Worm (Caenorhabditis elegans) whole organism, L4 larva: ENCODE results near the gene srbc-62.
"Not testable (repeated sequence)": the region's sequence is repeated elsewhere in the genome, so short reads cannot be mapped to it uniquely, and the experiment has no call there.

Source experiments
- R02D3.7 ChIP-seq: fragments of 150-350 bp; sonication (generic microtip); optimal IDR thresholded peaks from 3 replicates; lab custom pipeline; 2014; ENCODE audit warnings: missing biosample characterization, missing genetic modification characterization
- Y48G9A.11 ChIP-seq: fragments of 200-800 bp; sonication (Bioruptor generic); IDR thresholded peaks from 2 replicates; pipeline ENCODE4 v1.3.6; 2022; ENCODE audit warnings: missing genetic modification reagents, missing genetic modification characterization, missing compliant biosample characterization
- arid-1 ChIP-seq: fragments of 200-800 bp; sonication (Bioruptor generic); conservative IDR thresholded peaks from 2 replicates; pipeline ENCODE4 v1.3.6; 2022; ENCODE audit warnings: missing genetic modification reagents, missing genetic modification characterization, missing compliant biosample characterization
- attf-4 ChIP-seq: sonication (generic microtip); optimal IDR thresholded peaks from 3 replicates; lab custom pipeline; 2017; ENCODE audit warnings: missing biosample characterization, missing genetic modification characterization
- ceh-20 ChIP-seq: fragments of 200-800 bp; sonication (Bioruptor generic); IDR thresholded peaks from 2 replicates; pipeline ENCODE4 v1.3.6; 2022; ENCODE audit warnings: missing genetic modification reagents, missing genetic modification characterization, missing compliant biosample characterization
- ceh-82 ChIP-seq: sonication (generic microtip); optimal IDR thresholded peaks from 2 replicates; lab custom pipeline; 2017; ENCODE audit warnings: missing biosample characterization, missing genetic modification characterization
- cey-2 ChIP-seq: sonication (generic microtip); optimal IDR thresholded peaks from 3 replicates; lab custom pipeline; 2017; ENCODE audit warnings: missing genetic modification characterization, mild to moderate bottlenecking, missing compliant biosample characterization, antibody characterized with exemption, borderline replicate concordance; ENCODE audit not compliant: insufficient read depth
- ctbp-1 ChIP-seq: fragments of 200-800 bp; sonication (Bioruptor generic); IDR thresholded peaks from 2 replicates; pipeline ENCODE4 v1.3.6; 2022; ENCODE audit warnings: missing genetic modification reagents, missing genetic modification characterization, missing compliant biosample characterization
- daf-8 ChIP-seq: fragments of 200-800 bp; sonication (Bioruptor generic); IDR thresholded peaks from 2 replicates; pipeline ENCODE4 v1.3.6; 2022; ENCODE audit warnings: missing genetic modification characterization, missing compliant biosample characterization
- dmd-9 ChIP-seq: fragments of 200-800 bp; sonication (Bioruptor generic); IDR thresholded peaks from 2 replicates; pipeline ENCODE4 v1.3.6; 2022; ENCODE audit warnings: missing genetic modification reagents, missing genetic modification characterization, missing compliant biosample characterization
- duxl-1 ChIP-seq: sonication (generic microtip); optimal IDR thresholded peaks from 2 replicates; lab custom pipeline; 2016; ENCODE audit warnings: mild to moderate bottlenecking, missing genetic modification characterization, moderate library complexity, missing compliant biosample characterization; ENCODE audit not compliant: poor library complexity
- egl-27 ChIP-seq: sonication (generic microtip); optimal IDR thresholded peaks from 3 replicates; lab custom pipeline; 2017; ENCODE audit warnings: missing biosample characterization, missing genetic modification reagents, missing genetic modification characterization
- fos-1 ChIP-seq: fragments of 150-350 bp; optimal IDR thresholded peaks from 2 replicates; lab custom pipeline; 2014; ENCODE audit warnings: missing biosample characterization, missing genetic modification characterization
- hif-1 ChIP-seq, 2 experiments: sonication (generic microtip); optimal IDR thresholded peaks; 2 replicates each; lab custom pipeline; 2016 to 2017; ENCODE audit warnings: missing compliant biosample characterization in 2 of 2, missing genetic modification characterization in 2 of 2, missing genetic modification reagents in 2 of 2, missing genotype in 2 of 2, mild to moderate bottlenecking in 1 of 2
- hlh-30 ChIP-seq: sonication (generic microtip); optimal IDR thresholded peaks from 2 replicates; lab custom pipeline; 2017; ENCODE audit warnings: antibody characterized with exemption, mild to moderate bottlenecking, missing genetic modification characterization, missing compliant biosample characterization; ENCODE audit not compliant: insufficient read depth
- lsy-2 ChIP-seq, 2 experiments: fragments of 150-350 bp in 1 of 2; sonication (generic microtip) in 1 of 2; optimal IDR thresholded peaks; 2 replicates each; lab custom pipeline; 2014 to 2017; ENCODE audit warnings: missing biosample characterization in 2 of 2, missing genetic modification characterization in 2 of 2
- mep-1 ChIP-seq: fragments of 150-350 bp; sonication (generic microtip); optimal IDR thresholded peaks from 3 replicates; lab custom pipeline; 2014; ENCODE audit warnings: missing biosample characterization, missing genetic modification characterization
- mxl-2 ChIP-seq: fragments of 200-800 bp; sonication (Bioruptor generic); conservative IDR thresholded peaks from 2 replicates; pipeline ENCODE4 v1.3.6; 2022; ENCODE audit warnings: missing genetic modification reagents, missing genetic modification characterization, missing compliant biosample characterization
- nhr-10 ChIP-seq: fragments of 150-350 bp; optimal IDR thresholded peaks from 2 replicates; lab custom pipeline; 2014; ENCODE audit warnings: missing biosample characterization, missing genetic modification characterization
- nhr-11 ChIP-seq: fragments of 150-350 bp; optimal IDR thresholded peaks from 2 replicates; lab custom pipeline; 2014; ENCODE audit warnings: missing biosample characterization, missing genetic modification characterization
- nhr-237 ChIP-seq: sonication (generic microtip); optimal IDR thresholded peaks from 2 replicates; lab custom pipeline; 2017; ENCODE audit warnings: missing biosample characterization, missing genetic modification characterization
- pqm-1 ChIP-seq: sonication (generic microtip); optimal IDR thresholded peaks from 2 replicates; lab custom pipeline; 2017; ENCODE audit warnings: missing biosample characterization, missing genetic modification characterization
- rbr-2 ChIP-seq: sonication (generic microtip); optimal IDR thresholded peaks from 2 replicates; lab custom pipeline; 2016; ENCODE audit warnings: missing genotype, missing genetic modification characterization, missing compliant biosample characterization
- saeg-2 ChIP-seq: fragments of 200-800 bp; sonication (Bioruptor generic); IDR thresholded peaks from 2 replicates; pipeline ENCODE4 v1.3.6; 2022; ENCODE audit warnings: missing genetic modification reagents, missing genetic modification characterization, missing compliant biosample characterization
- set-16 ChIP-seq: fragments of 200-800 bp; sonication (Bioruptor generic); IDR thresholded peaks from 2 replicates; pipeline ENCODE4 v1.3.6; 2022; ENCODE audit warnings: missing genetic modification reagents, missing genetic modification characterization, missing compliant biosample characterization
- skn-1 ChIP-seq: fragments of 150-350 bp; optimal IDR thresholded peaks from 2 replicates; lab custom pipeline; 2014; ENCODE audit warnings: missing biosample characterization, missing genetic modification characterization
- tra-1 ChIP-seq: fragments of 200-800 bp; sonication (Bioruptor generic); IDR thresholded peaks from 2 replicates; pipeline ENCODE4 v1.3.6; 2022; ENCODE audit warnings: missing genetic modification reagents, missing genetic modification characterization, missing compliant biosample characterization
- unc-130 ChIP-seq: sonication (generic microtip); optimal IDR thresholded peaks from 2 replicates; lab custom pipeline; 2016; ENCODE audit warnings: missing genetic modification reagents, missing genetic modification characterization, missing compliant biosample characterization
- unc-62 ChIP-seq, 3 experiments: fragments of 150-350 bp in 1 of 3; sonication (generic microtip); optimal IDR thresholded peaks in 2 of 3; peaks in 1 of 3; 1 replicate in 1 of 3; 2 replicates in 2 of 3; lab custom pipeline; 2014 to 2017; ENCODE audit warnings: missing biosample characterization in 3 of 3, missing genetic modification characterization in 3 of 3, missing genetic modification reagents in 3 of 3, missing genotype in 1 of 3
- vab-7 ChIP-seq: fragments of 200-800 bp; sonication (Bioruptor generic); IDR thresholded peaks from 2 replicates; pipeline ENCODE4 v1.3.6; 2022; ENCODE audit warnings: missing genetic modification reagents, missing genetic modification characterization, missing compliant biosample characterization
- zip-11 ChIP-seq: fragments of 200-800 bp; sonication (Bioruptor generic); IDR thresholded peaks from 2 replicates; pipeline ENCODE4 v1.3.6; 2022; ENCODE audit warnings: missing genetic modification characterization, missing compliant biosample characterization

Gene srbc-62

ce11 chrV:17251364-17251961 is 33.7 kb downstream of the srbc-62 start, which contains the start of gene Y61B8A.6:
Gene Y61B8A.6 (plus strand): TSS chrV:17251911.
- TF ChIP-seq ctbp-1 (GFP tag; lab: Robert Waterston, UW) (no peak), mep-1 (tag; lab: Kevin White, UChicago) (no peak), set-16 (peak; percentile 73)

ce11 chrV:17255028-17255427 is 37.2 kb downstream of the srbc-62 start, which contains the start of gene srh-116:
Gene srh-116 (minus strand): TSS chrV:17255128.
- not testable (repeated sequence) for TF ChIP-seq rbr-2 (tag; lab: Kevin White, UChicago); unc-130 (GFP tag; lab: Kevin White, UChicago); arid-1

ce11 chrV:17255454-17255853 is 37.7 kb downstream of the srbc-62 start, which contains the start of gene srh-115:
Gene srh-115 (plus strand): TSS chrV:17255754.
- TF ChIP-seq saeg-2 (no peak), zip-11 (GFP tag; lab: Robert Waterston, UW) (no peak), lsy-2 (tag; optimal IDR thresholded peaks at IDR 0.05; lab: Kevin White, UChicago) (no peak), vab-7 (no peak), mxl-2 (GFP tag; lab: Robert Waterston, UW) (no peak), tra-1 (GFP tag; lab: Robert Waterston, UW) (no peak), skn-1 (tag; lab: Kevin White, UChicago) (no peak), hlh-30 (tag; lab: Kevin White, UChicago) (no peak), duxl-1 (tag; lab: Kevin White, UChicago) (no peak), nhr-10 (tag; lab: Kevin White, UChicago) (no peak), nhr-11 (tag; lab: Kevin White, UChicago) (no peak), Y48G9A.11 (GFP tag; lab: Robert Waterston, UW) (no peak), egl-27 (tag; lab: Kevin White, UChicago) (no peak), dmd-9 (no peak), attf-4 (no peak), ceh-20 (GFP tag; lab: Robert Waterston, UW) (no peak), R02D3.7 (tag; lab: Kevin White, UChicago) (no peak)
- TF ChIP-seq, all 104 proteins: peak for 0

- TF ChIP-seq rbr-2 (tag; lab: Kevin White, UChicago) (no peak), set-16 (peak; percentile 59; the same call in 1 of the 2 replicates)
- TF ChIP-seq, all 104 proteins: peak for 1
Observed at ce11 chrV:17257637-17258036, 39.8 kb downstream of the srbc-62 start.

- TF ChIP-seq duxl-1 (tag; lab: Kevin White, UChicago) = peak; percentile 64
- no peak for TF ChIP-seq cey-2 (tag; lab: Kevin White, UChicago)
- no peak for TF ChIP-seq hif-1 (tag; optimal IDR thresholded peaks at IDR 0.05; lab: Kevin White, UChicago)
- no peak for TF ChIP-seq Y48G9A.11 (GFP tag; lab: Robert Waterston, UW)
- no peak for TF ChIP-seq nhr-237 (tag; lab: Kevin White, UChicago)
- TF ChIP-seq fos-1 (tag; lab: Kevin White, UChicago) = no peak
- no peak for TF ChIP-seq ceh-82 (tag; lab: Kevin White, UChicago)
- TF ChIP-seq unc-62 (GFP tag; optimal IDR thresholded peaks at IDR 0.05 in 1 of 2; lab: Kevin White, UChicago) = peak in 1 of 2 experiments; percentile 1
- no peak for TF ChIP-seq unc-62 (tag; optimal IDR thresholded peaks at IDR 0.05; lab: Kevin White, UChicago)
- TF ChIP-seq ctbp-1 (GFP tag; lab: Robert Waterston, UW) = no peak
- no peak for TF ChIP-seq daf-8 (GFP tag; lab: Robert Waterston, UW)
- peak; percentile 32 for TF ChIP-seq pqm-1 (tag; lab: Kevin White, UChicago)
Observed at ce11 chrV:17258244-17258643, 40.5 kb downstream of the srbc-62 start.
